Worm (Caenorhabditis elegans) whole organism, dauer: Measurements from ENCODE around the gene cyp-33C2.

ENCODE experiments used
- unc-62 ChIP-seq: sonication (generic microtip); optimal IDR thresholded peaks from 2 replicates; lab custom pipeline; 2017; ENCODE audit warnings: missing biosample characterization, missing genetic modification reagents, missing genetic modification characterization

cyp-33C2 gene

ce11 chrV:2206801-2207200, 23.5 kb downstream of the cyp-33C2 start, which contains the start of gene svh-11:
svh-11 (plus strand) TSS chrV:2207101.
- TF ChIP-seq unc-62 (GFP tag; lab: Kevin White, UChicago): no peak

- no peak for TF ChIP-seq unc-62 (GFP tag; lab: Kevin White, UChicago)
These were observed 24.2 kb downstream of the cyp-33C2 start for ce11 chrV:2207527-2207926.

DNA sequence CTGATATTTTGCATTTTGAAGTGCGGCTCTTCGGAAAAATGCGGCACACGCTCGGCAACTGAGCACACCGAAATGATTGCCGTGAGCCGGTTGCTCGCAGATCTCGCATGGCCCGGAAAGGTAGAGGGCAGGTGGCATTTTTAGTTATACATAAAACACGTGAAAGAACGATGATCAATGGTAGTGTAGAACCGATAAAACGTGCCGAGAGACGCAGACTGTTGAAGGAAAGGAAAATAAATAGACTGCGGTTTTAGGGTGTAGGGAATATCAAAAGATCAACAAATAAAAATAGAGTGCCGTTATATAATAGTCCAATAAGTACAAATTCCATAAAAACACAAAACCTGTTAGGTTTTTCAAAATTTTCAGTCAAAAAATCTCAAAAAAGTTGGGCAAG, 28.6 kb downstream of the cyp-33C2 start, which contains the start of gene nhr-133:
Gene nhr-133, minus strand, starts transcription at position 183 of the 400 bp plus-strand sequence.
- TF ChIP-seq unc-62 (GFP tag; lab: Kevin White, UChicago): no peak

DNA sequence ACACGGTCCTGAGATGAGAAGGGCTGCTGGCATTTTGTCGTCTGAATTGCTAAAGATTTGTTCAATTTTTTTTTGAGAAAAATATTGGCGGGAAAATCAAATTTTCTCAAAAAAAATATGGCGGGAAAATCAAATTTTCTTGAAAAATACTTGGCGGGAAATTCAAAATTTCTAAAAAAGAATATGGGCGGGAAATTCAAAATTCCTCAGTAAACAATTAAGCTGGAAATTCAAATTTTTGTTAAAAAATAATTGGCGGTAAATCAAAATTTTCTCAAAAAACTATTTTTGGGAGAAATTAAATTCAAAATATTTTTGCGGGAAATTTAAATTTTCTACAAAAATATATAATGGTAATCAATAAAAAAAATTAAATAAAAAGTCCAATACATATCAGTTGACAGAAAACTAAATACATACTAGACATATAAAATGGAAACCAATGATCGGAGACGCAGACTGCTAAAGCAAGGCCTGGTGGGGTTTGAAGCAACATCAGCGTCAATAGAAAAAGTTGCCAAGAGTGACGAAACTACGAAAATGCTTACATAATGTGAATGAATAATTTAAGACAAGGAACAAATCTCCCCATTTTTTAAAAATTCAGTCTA, 31.2 kb downstream of the cyp-33C2 start, which contains the start of gene nhr-184:
Gene nhr-184, minus strand, starts transcription at position 51 of the 611 bp plus-strand sequence.
- no peak for TF ChIP-seq unc-62 (GFP tag; lab: Kevin White, UChicago)

ce11 chrV:2215352-2215751, 32.1 kb downstream of the cyp-33C2 start, which contains the start of gene nstp-8:
nstp-8 (plus strand) TSS chrV:2215652.
- no peak for TF ChIP-seq unc-62 (GFP tag; lab: Kevin White, UChicago)

- no peak for TF ChIP-seq unc-62 (GFP tag; lab: Kevin White, UChicago)
These were observed 33.6 kb downstream of the cyp-33C2 start for ce11 chrV:2216927-2217326.

ce11 chrV:2218803-2219202, 35.5 kb downstream of the cyp-33C2 start, which contains the start of gene nhr-56:
nhr-56 (plus strand) TSS chrV:2219004.
- TF ChIP-seq unc-62 (GFP tag; lab: Kevin White, UChicago): no peak

DNA sequence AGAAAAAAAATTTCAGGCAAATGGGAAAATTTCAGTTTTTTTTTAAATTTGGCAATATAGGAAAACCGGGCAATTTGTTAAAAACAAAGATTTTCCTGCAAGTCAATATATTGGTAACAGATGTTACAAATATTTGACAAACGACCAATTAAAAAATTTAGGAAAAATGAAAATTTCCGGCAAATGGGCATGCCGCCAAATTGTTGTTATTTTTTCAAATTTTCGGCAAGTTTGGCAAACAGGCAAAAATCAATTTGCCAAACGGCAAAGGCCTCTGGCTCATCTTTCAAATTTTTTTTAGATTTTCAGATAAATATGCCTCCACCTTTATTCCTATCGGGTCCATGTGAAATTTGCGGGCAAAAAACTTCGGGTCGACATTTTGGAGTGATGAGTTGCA, 38.5 kb downstream of the cyp-33C2 start, which contains the start of gene nhr-128:
Gene nhr-128, plus strand, starts transcription at position 301 of the 400 bp plus-strand sequence.
- TF ChIP-seq unc-62 (GFP tag; lab: Kevin White, UChicago): no peak

DNA sequence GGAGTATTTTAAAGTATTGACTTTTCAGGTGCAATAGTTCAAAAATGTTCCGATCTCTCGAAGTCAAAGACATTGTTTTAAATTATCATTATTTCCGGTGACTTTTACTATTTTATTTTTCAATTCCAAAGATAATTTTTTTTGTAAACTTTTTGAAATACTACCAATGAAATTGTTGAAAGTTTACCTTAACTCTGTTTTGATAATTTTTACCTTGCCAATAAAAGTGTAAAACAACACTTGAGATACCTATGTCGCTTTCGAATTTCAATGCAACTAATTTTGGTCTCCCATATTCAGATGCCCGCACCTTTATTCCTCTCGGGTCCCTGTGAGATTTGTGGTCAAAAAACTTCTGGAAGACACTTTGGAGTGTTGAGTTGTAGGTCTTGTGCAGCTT, 41.8 kb downstream of the cyp-33C2 start, which contains the start of gene nhr-103:
Gene nhr-103, plus strand, starts transcription at position 301 of the 400 bp plus-strand sequence.
- no peak for TF ChIP-seq unc-62 (GFP tag; lab: Kevin White, UChicago)

DNA sequence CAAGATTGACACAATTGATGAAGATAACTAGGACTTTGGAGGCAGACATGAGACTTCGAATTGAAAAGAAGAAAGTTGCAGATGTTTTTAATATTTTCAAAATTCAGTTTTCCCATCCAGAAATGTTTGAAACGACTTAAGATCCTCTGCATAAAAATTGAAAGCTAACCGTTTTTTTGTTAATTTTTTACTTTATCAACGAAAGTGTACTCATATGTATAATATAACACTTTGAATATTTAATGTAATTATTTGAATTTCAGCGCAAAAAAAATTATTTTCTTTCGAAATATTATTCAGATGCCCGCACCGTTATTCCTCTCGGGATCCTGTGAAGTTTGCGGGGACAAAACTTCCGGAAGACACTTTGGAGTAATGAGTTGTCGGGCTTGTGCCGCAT, 43.6 kb downstream of the cyp-33C2 start, which contains the start of gene nhr-18:
Gene nhr-18, plus strand, starts transcription at position 301 of the 400 bp plus-strand sequence.
- TF ChIP-seq unc-62 (GFP tag; lab: Kevin White, UChicago): no peak

- no peak for TF ChIP-seq unc-62 (GFP tag; lab: Kevin White, UChicago)
These were observed 45.5 kb downstream of the cyp-33C2 start, which contains the start of gene nhr-126 for ce11 chrV:2228781-2229180. nhr-126 (plus strand) TSS chrV:2229081.

- TF ChIP-seq unc-62 (GFP tag; lab: Kevin White, UChicago): no peak
These were observed 47.6 kb downstream of the cyp-33C2 start, which contains the start of gene nhr-134 for ce11 chrV:2230912-2231311. nhr-134 (plus strand) TSS chrV:2231223.

- TF ChIP-seq unc-62 (GFP tag; lab: Kevin White, UChicago): no peak
These were observed 49.9 kb downstream of the cyp-33C2 start, which contains the start of gene nhr-96 for ce11 chrV:2233177-2233576. nhr-96 (plus strand) TSS chrV:2233477.

ce11 chrV:2235848-2236247, 52.6 kb downstream of the cyp-33C2 start, which contains the start of gene cyp-33C4:
cyp-33C4 (plus strand) TSS chrV:2236140.
- no peak for TF ChIP-seq unc-62 (GFP tag; lab: Kevin White, UChicago)
